Fruit fly (Drosophila melanogaster) whole organism, embryonic: ENCODE data around the gene CG7650.
A peak's percentile ranks its signal among the peaks of the same experiment; 100 is the strongest.

Experiments
- BtbVII ChIP-seq: fragments of 200-800 bp; sonication (Bioruptor generic); optimal IDR thresholded peaks from 3 replicates; lab custom pipeline; 2017; ENCODE audit warnings: missing biosample characterization, mild to moderate bottlenecking, missing genetic modification characterization
- CG10267 ChIP-seq: fragments of 200-800 bp; sonication (Bioruptor generic); optimal IDR thresholded peaks from 2 replicates; lab custom pipeline; 2018; ENCODE audit warnings: missing biosample characterization, mild to moderate bottlenecking, missing genetic modification characterization, moderate library complexity
- CG11398 ChIP-seq: fragments of 200-800 bp; sonication (Bioruptor generic); optimal IDR thresholded peaks from 2 replicates; lab custom pipeline; 2016; ENCODE audit warnings: missing biosample characterization, missing genetic modification characterization
- CG11696 ChIP-seq: fragments of 200-800 bp; sonication (Bioruptor generic); IDR thresholded peaks from 2 replicates; pipeline ENCODE4 v1.3.6; 2022; ENCODE audit warnings: missing biosample characterization, missing genetic modification characterization
- CG13775 ChIP-seq: fragments of 200-800 bp; sonication (Bioruptor generic); optimal IDR thresholded peaks from 3 replicates; lab custom pipeline; 2017; ENCODE audit warnings: missing biosample characterization, mild to moderate bottlenecking, missing genetic modification characterization
- CG15601 ChIP-seq: fragments of 200-800 bp; sonication (Bioruptor generic); optimal IDR thresholded peaks from 3 replicates; lab custom pipeline; 2019; ENCODE audit warnings: missing biosample characterization, mild to moderate bottlenecking, missing genetic modification characterization, moderate library complexity
- CG16815 ChIP-seq: fragments of 200-800 bp; sonication (Bioruptor generic); optimal IDR thresholded peaks from 3 replicates; lab custom pipeline; 2017; ENCODE audit warnings: missing biosample characterization, mild to moderate bottlenecking, missing genetic modification characterization
- CG16863 ChIP-seq: fragments of 200-800 bp; sonication (Bioruptor generic); optimal IDR thresholded peaks from 3 replicates; lab custom pipeline; 2016; ENCODE audit warnings: missing biosample characterization, missing genetic modification characterization
- CG17328 ChIP-seq: fragments of 200-800 bp; sonication (Bioruptor generic); IDR thresholded peaks from 2 replicates; pipeline ENCODE4 v1.3.6; 2022; ENCODE audit warnings: missing biosample characterization, missing genetic modification characterization
- CG17361 ChIP-seq: fragments of 200-800 bp; sonication (Bioruptor generic); IDR thresholded peaks from 3 replicates; pipeline ENCODE4 v1.3.6; 2022; ENCODE audit warnings: missing biosample characterization, missing genetic modification characterization
- CG18262 ChIP-seq: fragments of 200-800 bp; optimal IDR thresholded peaks from 3 replicates; lab custom pipeline; 2019; ENCODE audit warnings: missing biosample characterization, mild to moderate bottlenecking, missing genetic modification characterization, moderate library complexity
- CG2199 ChIP-seq: fragments of 200-800 bp; sonication (Bioruptor generic); IDR thresholded peaks from 3 replicates; pipeline ENCODE4 v1.3.6; 2022; ENCODE audit warnings: missing biosample characterization, missing genetic modification characterization
- CG2712 ChIP-seq: fragments of 200-800 bp; optimal IDR thresholded peaks from 3 replicates; lab custom pipeline; 2019; ENCODE audit warnings: missing biosample characterization, mild to moderate bottlenecking, missing genetic modification characterization, moderate library complexity
- CG30431 ChIP-seq: fragments of 200-800 bp; sonication (Bioruptor generic); optimal IDR thresholded peaks from 2 replicates; lab custom pipeline; 2017; ENCODE audit warnings: missing biosample characterization, missing genetic modification characterization
- CG32772 ChIP-seq: fragments of 200-800 bp; sonication (Bioruptor generic); IDR thresholded peaks from 2 replicates; pipeline ENCODE4 v1.3.6; 2022; ENCODE audit warnings: missing biosample characterization, missing genetic modification characterization
- CG4617 ChIP-seq: fragments of 200-800 bp; sonication (Bioruptor generic); optimal IDR thresholded peaks from 3 replicates; lab custom pipeline; 2016; ENCODE audit warnings: missing biosample characterization, missing genetic modification characterization, borderline replicate concordance
- CG6654 ChIP-seq: fragments of 200-800 bp; sonication (Bioruptor generic); optimal IDR thresholded peaks from 2 replicates; lab custom pipeline; 2017; ENCODE audit warnings: missing biosample characterization, mild to moderate bottlenecking, missing genetic modification characterization
- CG6813 ChIP-seq: fragments of 200-800 bp; sonication (Bioruptor generic); optimal IDR thresholded peaks from 2 replicates; lab custom pipeline; 2017; ENCODE audit warnings: missing biosample characterization, missing genetic modification characterization, mild to moderate bottlenecking, moderate library complexity, missing genetic modification reagents
- CG7372 ChIP-seq: fragments of 200-800 bp; sonication (Bioruptor generic); IDR thresholded peaks from 2 replicates; pipeline ENCODE4 v1.3.6; 2022; ENCODE audit warnings: missing biosample characterization, missing genetic modification characterization
- D19A ChIP-seq: fragments of 200-800 bp; optimal IDR thresholded peaks from 3 replicates; lab custom pipeline; 2019; ENCODE audit warnings: missing biosample characterization, mild to moderate bottlenecking, missing genetic modification characterization, moderate library complexity
- Dbx ChIP-seq: fragments of 200-800 bp; sonication (Bioruptor generic); IDR thresholded peaks from 3 replicates; pipeline ENCODE4 v1.3.6; 2022; ENCODE audit warnings: missing biosample characterization, missing genetic modification characterization
- Dip3 ChIP-seq: fragments of 200-800 bp; sonication (Bioruptor generic); optimal IDR thresholded peaks from 3 replicates; lab custom pipeline; 2016; ENCODE audit warnings: missing biosample characterization, missing genetic modification characterization
- Dref ChIP-seq: fragments of 200-800 bp; sonication (Bioruptor generic); IDR thresholded peaks from 2 replicates; pipeline ENCODE4 v1.3.6; 2022; ENCODE audit warnings: missing biosample characterization, missing genetic modification characterization
- Ets97D ChIP-seq: fragments of 200-800 bp; sonication (Bioruptor generic); optimal IDR thresholded peaks from 3 replicates; lab custom pipeline; 2016; ENCODE audit warnings: missing biosample characterization, missing genetic modification characterization
- HLH4C ChIP-seq: fragments of 200-800 bp; sonication (Bioruptor generic); IDR thresholded peaks from 3 replicates; pipeline ENCODE4 v1.3.6; 2022; ENCODE audit warnings: missing biosample characterization, missing genetic modification characterization; ENCODE audit not compliant: partially characterized antibody
- Hmx ChIP-seq: fragments of 200-800 bp; sonication (Bioruptor generic); optimal IDR thresholded peaks from 2 replicates; lab custom pipeline; 2016; ENCODE audit warnings: missing biosample characterization, missing genetic modification characterization
- Lpt ChIP-seq: fragments of >200 bp; optimal IDR thresholded peaks from 2 replicates; lab custom pipeline; 2018; ENCODE audit warnings: missing biosample characterization, missing genetic modification characterization
- Med ChIP-seq: fragments of 200-800 bp; sonication (Bioruptor generic); peaks from one replicate; lab custom pipeline; 2016; ENCODE audit warnings: missing biosample characterization, missing genetic modification characterization, mild to moderate bottlenecking, inconsistent platforms, moderate library complexity
- Nf-YB ChIP-seq: fragments of 200-800 bp; sonication (Bioruptor generic); optimal IDR thresholded peaks from 3 replicates; lab custom pipeline; 2019; ENCODE audit warnings: missing biosample characterization, mild to moderate bottlenecking, missing genetic modification characterization, moderate library complexity
- Nf-YC ChIP-seq: fragments of 200-800 bp; optimal IDR thresholded peaks from 3 replicates; lab custom pipeline; 2019; ENCODE audit warnings: missing biosample characterization, mild to moderate bottlenecking, missing genetic modification characterization, moderate library complexity
- Rx ChIP-seq: fragments of 200-800 bp; sonication (Bioruptor generic); IDR thresholded peaks from 2 replicates; pipeline ENCODE4 v1.3.6; 2022; ENCODE audit warnings: missing biosample characterization, missing genetic modification characterization
- Spps ChIP-seq: fragments of 200-800 bp; sonication (Bioruptor generic); optimal IDR thresholded peaks from 2 replicates; lab custom pipeline; 2018; ENCODE audit warnings: missing biosample characterization, mild to moderate bottlenecking, missing genetic modification characterization
- az2 ChIP-seq: fragments of 200-800 bp; sonication (Bioruptor generic); optimal IDR thresholded peaks from 3 replicates; lab custom pipeline; 2016; ENCODE audit warnings: missing biosample characterization, missing genetic modification characterization
- br ChIP-seq: fragments of >200 bp; optimal IDR thresholded peaks from 2 replicates; lab custom pipeline; 2017
- corto ChIP-seq: fragments of 200-800 bp; sonication (Bioruptor generic); optimal IDR thresholded peaks from 2 replicates; lab custom pipeline; 2016; ENCODE audit warnings: missing biosample characterization, mild to moderate bottlenecking, missing genetic modification characterization, moderate library complexity
- croc ChIP-seq: fragments of 200-800 bp; sonication (Bioruptor generic); conservative IDR thresholded peaks from 3 replicates; pipeline ENCODE4 v1.3.6; 2022; ENCODE audit warnings: missing biosample characterization, missing genetic modification characterization
- fd3F ChIP-seq: fragments of 200-800 bp; sonication (Bioruptor generic); optimal IDR thresholded peaks from 2 replicates; lab custom pipeline; 2018; ENCODE audit warnings: missing biosample characterization, mild to moderate bottlenecking, missing genetic modification characterization, moderate library complexity
- fd64A ChIP-seq: fragments of 200-800 bp; sonication (Bioruptor generic); optimal IDR thresholded peaks from 3 replicates; lab custom pipeline; 2018; ENCODE audit warnings: missing biosample characterization, mild to moderate bottlenecking, missing genetic modification characterization
- grau ChIP-seq: fragments of 200-800 bp; optimal IDR thresholded peaks from 3 replicates; lab custom pipeline; 2019; ENCODE audit warnings: missing biosample characterization, mild to moderate bottlenecking, missing genetic modification characterization, moderate library complexity
- inv ChIP-seq: fragments of 200-800 bp; sonication (Bioruptor generic); IDR thresholded peaks from 2 replicates; pipeline ENCODE4 v1.3.6; 2022; ENCODE audit warnings: missing biosample characterization, missing genetic modification characterization; ENCODE audit not compliant: partially characterized antibody
- kah ChIP-seq: fragments of 200-800 bp; sonication (Bioruptor generic); optimal IDR thresholded peaks from 2 replicates; lab custom pipeline; 2018; ENCODE audit warnings: missing biosample characterization, mild to moderate bottlenecking, missing genetic modification characterization
- ken ChIP-seq: fragments of 200-800 bp; sonication (Bioruptor generic); IDR thresholded peaks from 3 replicates; pipeline ENCODE4 v1.3.6; 2022; ENCODE audit warnings: missing biosample characterization, missing genetic modification characterization
- pfk ChIP-seq: fragments of 200-800 bp; sonication (Bioruptor generic); optimal IDR thresholded peaks from 2 replicates; lab custom pipeline; 2018; ENCODE audit warnings: missing biosample characterization, mild to moderate bottlenecking, missing genetic modification characterization, moderate library complexity
- sc ChIP-seq, 3 experiments: fragments of >200 bp in 2 of 3; fragments of 200-800 bp in 1 of 3; sonication (Bioruptor generic) in 1 of 3; optimal IDR thresholded peaks; 2 replicates in 2 of 3; 3 replicates in 1 of 3; lab custom pipeline; 2017; ENCODE audit warnings: mild to moderate bottlenecking in 1 of 3, missing biosample characterization in 1 of 3, missing genetic modification characterization in 1 of 3, missing genetic modification reagents in 1 of 3
- sna ChIP-seq: fragments of 200-800 bp; sonication (Bioruptor generic); IDR thresholded peaks from 2 replicates; pipeline ENCODE4 v1.3.6; 2022; ENCODE audit warnings: missing biosample characterization, missing genetic modification characterization; ENCODE audit not compliant: partially characterized antibody
- sug ChIP-seq: fragments of 200-800 bp; optimal IDR thresholded peaks from 2 replicates; lab custom pipeline; 2019; ENCODE audit warnings: missing biosample characterization, mild to moderate bottlenecking, missing genetic modification characterization, moderate library complexity
- vvl ChIP-seq: fragments of 200-800 bp; sonication (Bioruptor generic); IDR thresholded peaks from 2 replicates; pipeline ENCODE4 v1.3.6; 2022; ENCODE audit warnings: missing biosample characterization, missing genetic modification characterization
- wdn ChIP-seq: fragments of 200-800 bp; sonication (Bioruptor generic); IDR thresholded peaks from 2 replicates; pipeline ENCODE4 v1.3.6; 2022; ENCODE audit warnings: missing biosample characterization, missing genetic modification characterization
- zen ChIP-seq: fragments of 200-800 bp; sonication (Bioruptor generic); optimal IDR thresholded peaks from 3 replicates; lab custom pipeline; 2018; ENCODE audit warnings: missing biosample characterization, mild to moderate bottlenecking, missing genetic modification characterization, moderate library complexity

The CG7650 gene

dm6 chr3L:15592536-15593260 lies 17.5 kb downstream of the CG7650 start (continued):
- TF ChIP-seq CG6813 (GFP tag; lab: Kevin White, UChicago) (peak; percentile 40), CG18262 (tag; lab: Kevin White, UChicago) (peak; percentile 74), Med (GFP tag; lab: Kevin White, UChicago) (peak; percentile 84), CG17328 (GFP tag; lab: Robert Waterston, UW) (peak; percentile 38; the same call in 1 of the 2 replicates), CG6654 (GFP tag; lab: Kevin White, UChicago) (peak; percentile 3), inv (GFP tag; lab: Robert Waterston, UW) (no peak), Nf-YB (GFP tag; lab: Kevin White, UChicago) (peak; percentile 41), zen (no peak), az2 (peak; percentile 24), CG2712 (peak; percentile 69), ken (no peak), sc (optimal IDR thresholded peaks at IDR 0.05; lab: Kevin White, UChicago) (no peak), sc (GFP tag; optimal IDR thresholded peaks at IDR 0.05; lab: Kevin White, UChicago) (no peak), CG13775 (peak; percentile 46), CG16815 (GFP tag; lab: Kevin White, UChicago) (no peak), Spps (peak; percentile 24), CG11398 (no peak), br (lab: Kevin White, UChicago) (no peak), Dip3 (GFP tag; lab: Kevin White, UChicago) (no peak), CG11696 (GFP tag; lab: Robert Waterston, UW) (peak; percentile 81), wdn (no peak), CG7372 (GFP tag; lab: Robert Waterston, UW) (peak; percentile 58), CG10267 (tag; lab: Kevin White, UChicago) (peak; percentile 52), Rx (GFP tag; lab: Robert Waterston, UW) (no peak), sug (tag; lab: Kevin White, UChicago) (peak; percentile 16), CG32772 (GFP tag; lab: Robert Waterston, UW) (no peak), Hmx (GFP tag; lab: Kevin White, UChicago) (no peak), Ets97D (GFP tag; lab: Kevin White, UChicago) (no peak), corto (GFP tag; lab: Kevin White, UChicago) (no peak), CG4617 (GFP tag; lab: Kevin White, UChicago) (no peak), Nf-YC (tag; lab: Kevin White, UChicago) (peak; percentile 59), CG15601 (tag; lab: Kevin White, UChicago) (peak; percentile 28), croc (no peak), Dbx (GFP tag; lab: Robert Waterston, UW) (0 out of 3 replicates have a peak, but pooled peaks have one; percentile 18), BtbVII (peak; percentile 54), Lpt (GFP tag; lab: Kevin White, UChicago) (no peak), fd3F (peak; percentile 60), Dref (GFP tag; lab: Robert Waterston, UW) (no peak), vvl (GFP tag; lab: Robert Waterston, UW) (0 out of 2 replicates have a peak, but pooled peaks have one; percentile 36), D19A (tag; lab: Kevin White, UChicago) (peak; percentile 66), CG16863 (peak; percentile 1), CG17361 (GFP tag; lab: Robert Waterston, UW) (peak; percentile 76), pfk (GFP tag; lab: Kevin White, UChicago) (no peak), HLH4C (GFP tag; lab: Robert Waterston, UW) (no peak), CG2199 (GFP tag; lab: Robert Waterston, UW) (no peak), fd64A (peak; percentile 3), CG30431 (GFP tag; lab: Kevin White, UChicago) (no peak), sna (GFP tag; lab: Robert Waterston, UW) (no peak), grau (peak; percentile 78), kah (peak; percentile 19)
